Worm (Caenorhabditis elegans) whole organism, L2 larva: ENCODE results near the gene C54F6.15.

Source experiments
- F13H6.1 ChIP-seq: sonication (generic microtip); optimal IDR thresholded peaks from 2 replicates; lab custom pipeline; 2016; ENCODE audit warnings: missing genetic modification characterization, missing compliant biosample characterization
- blmp-1 ChIP-seq: sonication (generic microtip); optimal IDR thresholded peaks from 2 replicates; lab custom pipeline; 2017; ENCODE audit warnings: missing genetic modification characterization, mild to moderate bottlenecking, missing compliant biosample characterization, antibody characterized with exemption, moderate library complexity; ENCODE audit not compliant: insufficient read depth
- fos-1 ChIP-seq: fragments of 150-350 bp; optimal IDR thresholded peaks from 2 replicates; lab custom pipeline; 2014; ENCODE audit warnings: missing biosample characterization, missing genetic modification characterization
- lin-13 ChIP-seq: fragments of 150-350 bp; optimal IDR thresholded peaks from 2 replicates; lab custom pipeline; 2014; ENCODE audit warnings: missing biosample characterization, missing genetic modification reagents, missing genetic modification characterization
- nhr-10 ChIP-seq: sonication (generic microtip); optimal IDR thresholded peaks from 2 replicates; lab custom pipeline; 2017; ENCODE audit warnings: missing biosample characterization, missing genetic modification characterization
- nhr-77 ChIP-seq: fragments of 150-350 bp; optimal IDR thresholded peaks from 2 replicates; lab custom pipeline; 2014; ENCODE audit warnings: missing biosample characterization, missing genetic modification characterization
- sma-3 ChIP-seq: sonication (generic microtip); optimal IDR thresholded peaks from 2 replicates; lab custom pipeline; 2016; ENCODE audit warnings: missing genetic modification reagents, missing genetic modification characterization, missing compliant biosample characterization
- sma-9 ChIP-seq, 2 experiments: fragments of 150-350 bp in 1 of 2; sonication (generic microtip) in 1 of 2; optimal IDR thresholded peaks; 2 replicates each; lab custom pipeline; 2014 to 2016; ENCODE audit warnings: missing genetic modification characterization in 2 of 2, mild to moderate bottlenecking in 1 of 2, missing biosample characterization in 1 of 2, missing compliant biosample characterization in 1 of 2, missing genetic modification reagents in 1 of 2, moderate library complexity in 1 of 2

DNA sequence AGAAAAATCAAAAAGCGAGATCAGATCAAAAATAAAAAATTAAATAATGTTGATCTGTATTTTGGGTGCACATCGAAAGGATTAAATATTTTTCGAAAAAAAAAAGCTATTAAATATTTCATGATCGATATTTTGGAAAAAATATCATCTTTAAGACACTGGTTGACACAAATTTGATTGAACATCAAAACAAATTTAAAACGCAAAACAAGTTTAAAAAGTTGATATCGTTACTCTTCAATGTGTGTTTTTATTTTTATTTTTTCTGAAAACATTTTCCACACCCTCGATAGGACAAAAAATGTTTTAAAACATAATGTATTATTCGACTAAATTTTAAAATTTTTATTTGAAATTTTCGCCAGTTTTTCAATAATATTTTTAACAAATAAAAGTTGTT, 15.8 kb upstream of the C54F6.15 start, which contains the start of gene C54F6.12:
- TF ChIP-seq blmp-1 (tag; lab: Kevin White, UChicago) (no peak), nhr-77 (tag; lab: Kevin White, UChicago) (no peak), sma-9 (GFP tag; optimal IDR thresholded peaks at IDR 0.05; lab: Kevin White, UChicago) (no peak), sma-9 (tag; optimal IDR thresholded peaks at IDR 0.05; lab: Kevin White, UChicago) (no peak), nhr-10 (tag; lab: Kevin White, UChicago) (no peak), lin-13 (GFP tag; lab: Kevin White, UChicago) (no peak), fos-1 (tag; lab: Kevin White, UChicago) (no peak), F13H6.1 (tag; lab: Kevin White, UChicago) (no peak), sma-3 (no peak)
